Fruit fly (Drosophila melanogaster) S2 (cell line): Measurements from ENCODE around the gene tai.

Source experiments
- CG8478 ChIP-seq: fragments of >200 bp; optimal IDR thresholded peaks from 2 replicates; lab custom pipeline; 2018
- CTCF ChIP-seq, 2 experiments: fragments of >200 bp; optimal IDR thresholded peaks; 2 replicates each; lab custom pipeline; 2018

The tai gene

dm6 chr2L:9244263-9244662 lies 77.7 kb downstream of the tai start:
- TF ChIP-seq CTCF (optimal IDR thresholded peaks at IDR 0.05; lab: Kevin White, UChicago) (no peak), CG8478 (lab: Kevin White, UChicago) (no peak)

dm6 chr2L:9250942-9251341 lies 84.4 kb downstream of the tai start, which contains the start of gene aust:
aust (minus strand) TSS chr2L:9251042.
- TF ChIP-seq CG8478 (lab: Kevin White, UChicago) (no peak), CTCF (optimal IDR thresholded peaks at IDR 0.05; lab: Kevin White, UChicago) (no peak)

- no peak for TF ChIP-seq CG8478 (lab: Kevin White, UChicago)
- no peak for TF ChIP-seq CTCF (optimal IDR thresholded peaks at IDR 0.05; lab: Kevin White, UChicago)
These were observed 86.4 kb downstream of the tai start, which contains the start of gene borr for dm6 chr2L:9252947-9253346. borr (minus strand) TSS chr2L:9253118.

- TF ChIP-seq CG8478 (lab: Kevin White, UChicago): no peak
- no peak for TF ChIP-seq CTCF (optimal IDR thresholded peaks at IDR 0.05; lab: Kevin White, UChicago)
These were observed 88.2 kb downstream of the tai start, which contains the start of gene lectin-30A for dm6 chr2L:9254754-9255153. lectin-30A (minus strand) TSS chr2L:9254854.

dm6 chr2L:9256316-9256715 lies 89.7 kb downstream of the tai start, which contains the start of gene Ggamma30A:
Ggamma30A (plus strand) TSS chr2L:9256563.
- no peak for TF ChIP-seq CG8478 (lab: Kevin White, UChicago)
- TF ChIP-seq CTCF (optimal IDR thresholded peaks at IDR 0.05; lab: Kevin White, UChicago): no peak

dm6 chr2L:9266060-9266459 lies 99.5 kb downstream of the tai start:
- TF ChIP-seq CTCF (optimal IDR thresholded peaks at IDR 0.05; lab: Kevin White, UChicago) (no peak), CG8478 (lab: Kevin White, UChicago) (no peak)

dm6 chr2L:9272107-9272506 lies 105.5 kb downstream of the tai start:
- TF ChIP-seq CTCF (optimal IDR thresholded peaks at IDR 0.05; lab: Kevin White, UChicago) (no peak), CG8478 (lab: Kevin White, UChicago) (no peak)
